Worm (Caenorhabditis elegans): Measurements from ENCODE around the gene F53B1.3.

Gene F53B1.3

ce11 chrX:2093169-2093568 lies 12.2 kb upstream of the F53B1.3 start, which contains the start of gene col-164:
TSS of gene col-164 (plus strand) at chrX:2093469.
- no peak for TF ChIP-seq mes-4 (tag; optimal IDR thresholded peaks at IDR 0.05)

ce11 chrX:2094094-2094493 lies 11.3 kb upstream of the F53B1.3 start:
- TF ChIP-seq Y67H2A.10 (GFP tag; conservative IDR thresholded peaks at IDR 0.05), result no peak
- TF ChIP-seq let-607 (tag; optimal IDR thresholded peaks at IDR 0.05), result no peak
- 0 out of 2 replicates have a peak, but pooled peaks have one; percentile 21 for TF ChIP-seq zfh-2 (GFP tag; conservative IDR thresholded peaks at IDR 0.05)
- TF ChIP-seq him-1 (tag; optimal IDR thresholded peaks at IDR 0.05), result no peak
- TF ChIP-seq chd-7 (tag; optimal IDR thresholded peaks at IDR 0.05), result no peak
- peak; percentile 31; the same call in 1 of the 2 replicates for TF ChIP-seq egrh-3 (GFP tag; IDR thresholded peaks at IDR 0.05)

DNA sequence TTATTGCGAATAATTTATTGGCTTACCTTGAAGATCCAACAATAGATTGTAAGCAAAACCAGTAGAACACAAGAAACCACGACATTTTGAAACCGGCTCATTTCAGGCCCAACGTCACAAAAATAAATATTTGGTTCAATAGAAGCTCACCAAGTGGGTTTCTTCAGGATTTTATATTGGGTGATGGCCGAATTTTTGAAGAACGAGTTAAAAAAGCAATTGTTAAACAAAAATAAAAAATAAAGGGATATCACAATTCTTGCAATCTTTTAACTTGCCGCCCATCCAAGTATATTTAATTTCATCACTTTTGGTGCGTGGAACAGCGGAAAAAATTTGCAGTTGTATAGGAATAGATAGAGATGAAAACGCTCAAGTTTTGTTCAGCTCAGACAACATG lies 8.6 kb upstream of the F53B1.3 start, which contains the start of gene T21D9.2:
TSS of gene T21D9.2 (minus strand) at position 101 of the 400 bp plus-strand sequence.
- TF ChIP-seq pbrm-1 (GFP tag; IDR thresholded peaks at IDR 0.05) (no peak), die-1 (tag; optimal IDR thresholded peaks at IDR 0.05) (no peak), madf-8 (GFP tag; conservative IDR thresholded peaks at IDR 0.05) (no peak), ceh-100 (GFP tag; IDR thresholded peaks at IDR 0.05) (no peak), cebp-2 (GFP tag; IDR thresholded peaks at IDR 0.05) (no peak), Y95B8A.8 (GFP tag; IDR thresholded peaks at IDR 0.05) (no peak), F49E8.2 (tag; optimal IDR thresholded peaks at IDR 0.05; ENCODE audit: insufficient read depth) (no peak), rpc-1 (optimal IDR thresholded peaks at IDR 0.05) (no peak), rpc-1 (tag; optimal IDR thresholded peaks at IDR 0.05) (no peak)

DNA sequence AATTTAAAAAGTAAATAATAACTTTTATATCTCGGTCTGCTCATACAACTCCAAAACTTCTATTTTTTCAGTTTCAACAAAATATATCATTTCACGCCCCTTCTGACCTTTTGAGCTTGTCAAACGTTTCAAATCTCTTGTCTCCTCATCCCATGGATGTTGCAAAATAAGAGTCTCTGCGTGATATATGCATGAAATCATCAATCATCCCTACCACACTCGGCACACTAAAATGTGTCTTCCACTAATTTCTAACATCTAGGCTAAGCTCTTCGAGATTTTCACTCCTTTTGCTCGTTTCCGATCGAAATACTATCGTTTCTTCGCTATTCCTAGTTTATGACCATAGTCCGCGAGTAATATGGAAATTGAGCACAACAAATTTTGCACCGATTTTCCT lies 6.4 kb upstream of the F53B1.3 start:
- TF ChIP-seq ztf-25 (GFP tag; IDR thresholded peaks at IDR 0.05) (no peak), lsy-27 (tag; optimal IDR thresholded peaks at IDR 0.05; ENCODE audit: borderline replicate concordance, insufficient read depth) (no peak), ztf-22 (GFP tag; optimal IDR thresholded peaks at IDR 0.05) (no peak), hlh-26 (GFP tag; conservative IDR thresholded peaks at IDR 0.05) (no peak), Y53F4B.3 (GFP tag; IDR thresholded peaks at IDR 0.05) (no peak), attf-5 (GFP tag; optimal IDR thresholded peaks at IDR 0.05) (no peak), ets-4 (GFP tag; optimal IDR thresholded peaks at IDR 0.05) (no peak), him-1 (tag; optimal IDR thresholded peaks at IDR 0.05) (no peak), efl-1 (GFP tag; optimal IDR thresholded peaks at IDR 0.05) (no peak), die-1 (tag; optimal IDR thresholded peaks at IDR 0.05) (no peak), ama-1 (optimal IDR thresholded peaks at IDR 0.05) (no peak), ama-1 (GFP tag; optimal IDR thresholded peaks at IDR 0.05) (no peak), ztf-6 (GFP tag; IDR thresholded peaks at IDR 0.05) (no peak)

ce11 chrX:2107414-2107813 lies 2.0 kb downstream of the F53B1.3 start:
- TF ChIP-seq nhr-80 (tag; optimal IDR thresholded peaks at IDR 0.05), result peak; percentile 48
- no peak for TF ChIP-seq fkh-3 (tag; optimal IDR thresholded peaks at IDR 0.05)
- no peak for TF ChIP-seq sea-2 (GFP tag; IDR thresholded peaks at IDR 0.05)
- no peak for TF ChIP-seq nhr-179 (tag; optimal IDR thresholded peaks at IDR 0.05)
- peak; percentile 44 for TF ChIP-seq unc-62 (GFP tag; optimal IDR thresholded peaks at IDR 0.05)

ce11 chrX:2108182-2108581 lies 2.8 kb downstream of the F53B1.3 start:
- TF ChIP-seq die-1 (tag; optimal IDR thresholded peaks at IDR 0.05) (no peak), T07F8.4 (tag; optimal IDR thresholded peaks at IDR 0.05) (no peak), ekl-4 (GFP tag; IDR thresholded peaks at IDR 0.05) (no peak), hlh-12 (tag; optimal IDR thresholded peaks at IDR 0.05) (no peak), hlh-26 (GFP tag; conservative IDR thresholded peaks at IDR 0.05) (no peak)

All from whole organism, young adult.